Fruit fly (Drosophila melanogaster) whole organism, embryonic: Measurements from ENCODE around the gene CG17032.
A peak's percentile ranks its signal among the peaks of the same experiment; 100 is the strongest.

Experiments
- CG11456 ChIP-seq: fragments of 200-800 bp; sonication (Bioruptor generic); IDR thresholded peaks from 3 replicates; pipeline ENCODE4 v1.3.6; 2022; ENCODE audit warnings: missing biosample characterization, missing genetic modification characterization
- CG12155 ChIP-seq: fragments of 200-800 bp; sonication (Bioruptor generic); optimal IDR thresholded peaks from 3 replicates; lab custom pipeline; 2016; ENCODE audit warnings: missing biosample characterization, missing genetic modification characterization
- CG14441 ChIP-seq: fragments of 200-800 bp; sonication (Bioruptor generic); IDR thresholded peaks from 2 replicates; pipeline ENCODE4 v1.3.6; 2022; ENCODE audit warnings: missing biosample characterization, missing genetic modification characterization
- CG1529 ChIP-seq: fragments of 200-800 bp; sonication (Bioruptor generic); optimal IDR thresholded peaks from 3 replicates; lab custom pipeline; 2018; ENCODE audit warnings: missing biosample characterization, missing genetic modification characterization
- CG15514 ChIP-seq: fragments of 200-800 bp; sonication (Bioruptor generic); optimal IDR thresholded peaks from 3 replicates; lab custom pipeline; 2017; ENCODE audit warnings: missing biosample characterization, missing genetic modification characterization, mild to moderate bottlenecking, moderate library complexity, missing genetic modification reagents
- CG1603 ChIP-seq: fragments of 200-800 bp; sonication (Bioruptor generic); optimal IDR thresholded peaks from 2 replicates; lab custom pipeline; 2019; ENCODE audit warnings: missing biosample characterization, mild to moderate bottlenecking, missing genetic modification characterization, moderate library complexity
- CG17328 ChIP-seq: fragments of 200-800 bp; sonication (Bioruptor generic); IDR thresholded peaks from 2 replicates; pipeline ENCODE4 v1.3.6; 2022; ENCODE audit warnings: missing biosample characterization, missing genetic modification characterization
- CG17361 ChIP-seq: fragments of 200-800 bp; sonication (Bioruptor generic); IDR thresholded peaks from 3 replicates; pipeline ENCODE4 v1.3.6; 2022; ENCODE audit warnings: missing biosample characterization, missing genetic modification characterization
- CG2116 ChIP-seq: fragments of 200-800 bp; sonication (Bioruptor generic); optimal IDR thresholded peaks from 3 replicates; lab custom pipeline; 2018; ENCODE audit warnings: missing biosample characterization, mild to moderate bottlenecking, missing genetic modification characterization
- CG2875 ChIP-seq: fragments of 200-800 bp; sonication (Bioruptor generic); optimal IDR thresholded peaks from 2 replicates; lab custom pipeline; 2017; ENCODE audit warnings: missing biosample characterization, mild to moderate bottlenecking, missing genetic modification characterization, missing genetic modification reagents
- CG2889 ChIP-seq: fragments of 200-800 bp; sonication (Bioruptor generic); IDR thresholded peaks from 3 replicates; pipeline ENCODE4 v1.3.6; 2022; ENCODE audit warnings: missing biosample characterization, missing genetic modification characterization
- CG6254 ChIP-seq: fragments of 200-800 bp; sonication (Bioruptor generic); optimal IDR thresholded peaks from 3 replicates; lab custom pipeline; 2017; ENCODE audit warnings: mild to moderate bottlenecking, missing biosample characterization, missing genetic modification reagents, missing genetic modification characterization
- CG6791 ChIP-seq: fragments of 200-800 bp; sonication (Bioruptor generic); IDR thresholded peaks from 3 replicates; pipeline ENCODE4 v1.3.6; 2022; ENCODE audit warnings: missing biosample characterization, missing genetic modification characterization; ENCODE audit not compliant: partially characterized antibody
- CG7357 ChIP-seq: fragments of 200-800 bp; sonication (Bioruptor generic); IDR thresholded peaks from 3 replicates; pipeline ENCODE4 v1.3.6; 2022; ENCODE audit warnings: missing biosample characterization, missing genetic modification characterization
- CG7786 ChIP-seq: fragments of 200-800 bp; sonication (Bioruptor generic); optimal IDR thresholded peaks from 2 replicates; lab custom pipeline; 2016; ENCODE audit warnings: missing biosample characterization, missing genetic modification characterization
- CG8944 ChIP-seq: fragments of 200-800 bp; sonication (Bioruptor generic); optimal IDR thresholded peaks from 3 replicates; lab custom pipeline; 2016; ENCODE audit warnings: missing biosample characterization, missing genetic modification characterization
- CG9609 ChIP-seq: fragments of 200-800 bp; sonication (Bioruptor generic); optimal IDR thresholded peaks from 3 replicates; lab custom pipeline; 2016; ENCODE audit warnings: missing biosample characterization, missing genetic modification characterization
- CG9876 ChIP-seq: fragments of 200-800 bp; sonication (Bioruptor generic); optimal IDR thresholded peaks from 2 replicates; lab custom pipeline; 2016; ENCODE audit warnings: missing biosample characterization, missing genetic modification characterization
- CG9932 ChIP-seq: fragments of 200-800 bp; sonication (Bioruptor generic); IDR thresholded peaks from 2 replicates; pipeline ENCODE4 v1.3.6; 2022; ENCODE audit warnings: missing biosample characterization, missing genetic modification characterization
- CHES-1-like ChIP-seq: fragments of 200-800 bp; sonication (Bioruptor generic); optimal IDR thresholded peaks from 2 replicates; lab custom pipeline; 2016; ENCODE audit warnings: missing biosample characterization, missing genetic modification characterization
- Dbx ChIP-seq: fragments of 200-800 bp; sonication (Bioruptor generic); IDR thresholded peaks from 3 replicates; pipeline ENCODE4 v1.3.6; 2022; ENCODE audit warnings: missing biosample characterization, missing genetic modification characterization
- Eip74EF ChIP-seq, 2 experiments: fragments of 200-800 bp in 1 of 2; fragments of >200 bp in 1 of 2; sonication (Bioruptor generic) in 1 of 2; optimal IDR thresholded peaks; 2 replicates each; lab custom pipeline; 2017 to 2019; ENCODE audit warnings: missing biosample characterization in 2 of 2, missing genetic modification characterization in 2 of 2, mild to moderate bottlenecking in 1 of 2, moderate library complexity in 1 of 2
- Ets97D ChIP-seq: fragments of 200-800 bp; sonication (Bioruptor generic); optimal IDR thresholded peaks from 3 replicates; lab custom pipeline; 2016; ENCODE audit warnings: missing biosample characterization, missing genetic modification characterization
- Fer1 ChIP-seq: fragments of 200-800 bp; sonication (Bioruptor generic); optimal IDR thresholded peaks from 2 replicates; lab custom pipeline; 2017; ENCODE audit warnings: missing biosample characterization, mild to moderate bottlenecking, missing genetic modification characterization
- Hr39 ChIP-seq: fragments of >200 bp; optimal IDR thresholded peaks from 2 replicates; lab custom pipeline; 2017
- Lpt ChIP-seq: fragments of >200 bp; optimal IDR thresholded peaks from 2 replicates; lab custom pipeline; 2018; ENCODE audit warnings: missing biosample characterization, missing genetic modification characterization
- MTF-1 ChIP-seq: fragments of 200-800 bp; sonication (Bioruptor generic); optimal IDR thresholded peaks from 2 replicates; lab custom pipeline; 2018; ENCODE audit warnings: missing biosample characterization, mild to moderate bottlenecking, missing genetic modification characterization, borderline replicate concordance
- Meics ChIP-seq: fragments of 200-800 bp; sonication (Bioruptor generic); optimal IDR thresholded peaks from 2 replicates; lab custom pipeline; 2017; ENCODE audit warnings: missing biosample characterization, mild to moderate bottlenecking, missing genetic modification characterization
- Mrtf ChIP-seq: fragments of 200-800 bp; sonication (Bioruptor generic); IDR thresholded peaks from 3 replicates; pipeline ENCODE4 v1.3.6; 2022; ENCODE audit warnings: missing biosample characterization, missing genetic modification characterization
- Myb ChIP-seq: fragments of 200-800 bp; sonication (Bioruptor generic); optimal IDR thresholded peaks from 2 replicates; lab custom pipeline; 2016; ENCODE audit warnings: missing biosample characterization, missing genetic modification characterization
- Opbp ChIP-seq: fragments of 200-800 bp; sonication (Bioruptor generic); IDR thresholded peaks from 3 replicates; pipeline ENCODE4 v1.3.6; 2022; ENCODE audit warnings: missing biosample characterization, missing genetic modification characterization; ENCODE audit not compliant: partially characterized antibody
- TFAM ChIP-seq: fragments of 200-800 bp; sonication (Bioruptor generic); optimal IDR thresholded peaks from 2 replicates; lab custom pipeline; 2017; ENCODE audit warnings: missing biosample characterization, missing genetic modification characterization, inconsistent platforms
- Tbp ChIP-seq: fragments of >200 bp; optimal IDR thresholded peaks from 2 replicates; lab custom pipeline; 2018; ENCODE audit warnings: missing biosample characterization, missing genetic modification characterization
- Xbp1 ChIP-seq: fragments of 200-800 bp; sonication (Bioruptor generic); optimal IDR thresholded peaks from 3 replicates; lab custom pipeline; 2016; ENCODE audit warnings: missing biosample characterization, mild to moderate bottlenecking, missing genetic modification characterization
- az2 ChIP-seq: fragments of 200-800 bp; sonication (Bioruptor generic); optimal IDR thresholded peaks from 3 replicates; lab custom pipeline; 2016; ENCODE audit warnings: missing biosample characterization, missing genetic modification characterization
- bab2 ChIP-seq: fragments of 200-800 bp; sonication (Bioruptor generic); optimal IDR thresholded peaks from 2 replicates; lab custom pipeline; 2016; ENCODE audit warnings: missing biosample characterization, missing genetic modification characterization
- bowl ChIP-seq: fragments of 200-800 bp; sonication (Bioruptor generic); IDR thresholded peaks from 2 replicates; pipeline ENCODE4 v1.3.6; 2022; ENCODE audit warnings: missing biosample characterization, missing genetic modification characterization
- br ChIP-seq: fragments of >200 bp; optimal IDR thresholded peaks from 2 replicates; lab custom pipeline; 2017
- cad ChIP-seq: fragments of >200 bp; optimal IDR thresholded peaks from 2 replicates; lab custom pipeline; 2017; ENCODE audit warnings: missing biosample characterization, missing genetic modification characterization
- emc ChIP-seq: fragments of 200-800 bp; sonication (Bioruptor generic); optimal IDR thresholded peaks from 2 replicates; lab custom pipeline; 2016; ENCODE audit warnings: missing biosample characterization, missing genetic modification characterization
- fd102C ChIP-seq: fragments of 200-800 bp; sonication (Bioruptor generic); optimal IDR thresholded peaks from 2 replicates; lab custom pipeline; 2018; ENCODE audit warnings: missing biosample characterization, mild to moderate bottlenecking, missing genetic modification characterization, moderate library complexity
- gro ChIP-seq: fragments of 200-800 bp; sonication (Bioruptor generic); optimal IDR thresholded peaks from 2 replicates; lab custom pipeline; 2016; ENCODE audit warnings: missing biosample characterization, missing genetic modification characterization
- h ChIP-seq: fragments of >200 bp; optimal IDR thresholded peaks from 2 replicates; lab custom pipeline; 2017
- her ChIP-seq: fragments of 200-800 bp; sonication (Bioruptor generic); optimal IDR thresholded peaks from 2 replicates; lab custom pipeline; 2016; ENCODE audit warnings: missing biosample characterization, missing genetic modification characterization
- nmo ChIP-seq: fragments of 200-800 bp; sonication (Bioruptor generic); optimal IDR thresholded peaks from 2 replicates; lab custom pipeline; 2018; ENCODE audit warnings: missing biosample characterization, mild to moderate bottlenecking, missing genetic modification characterization, moderate library complexity
- p53 ChIP-seq: fragments of 200-800 bp; sonication (Bioruptor generic); optimal IDR thresholded peaks from 2 replicates; lab custom pipeline; 2016; ENCODE audit warnings: missing biosample characterization, missing genetic modification characterization
- pfk ChIP-seq: fragments of 200-800 bp; sonication (Bioruptor generic); optimal IDR thresholded peaks from 2 replicates; lab custom pipeline; 2018; ENCODE audit warnings: missing biosample characterization, mild to moderate bottlenecking, missing genetic modification characterization, moderate library complexity
- scrt ChIP-seq: fragments of 200-800 bp; sonication (Bioruptor generic); optimal IDR thresholded peaks from 2 replicates; lab custom pipeline; 2018; ENCODE audit warnings: missing biosample characterization, mild to moderate bottlenecking, missing genetic modification characterization, moderate library complexity
- sens ChIP-seq: fragments of 200-800 bp; sonication (Bioruptor generic); peaks from one replicate; lab custom pipeline; 2016; ENCODE audit warnings: missing biosample characterization, missing genetic modification characterization
- tna ChIP-seq: fragments of 200-800 bp; sonication (Bioruptor generic); IDR thresholded peaks from 2 replicates; pipeline ENCODE4 v1.3.6; 2022; ENCODE audit warnings: missing biosample characterization, missing genetic modification characterization; ENCODE audit not compliant: partially characterized antibody
- vnd ChIP-seq: fragments of 200-800 bp; sonication (Bioruptor generic); IDR thresholded peaks from 3 replicates; pipeline ENCODE4 v1.3.6; 2022; ENCODE audit warnings: missing biosample characterization, missing genetic modification characterization; ENCODE audit not compliant: partially characterized antibody

CG17032 gene

DNA sequence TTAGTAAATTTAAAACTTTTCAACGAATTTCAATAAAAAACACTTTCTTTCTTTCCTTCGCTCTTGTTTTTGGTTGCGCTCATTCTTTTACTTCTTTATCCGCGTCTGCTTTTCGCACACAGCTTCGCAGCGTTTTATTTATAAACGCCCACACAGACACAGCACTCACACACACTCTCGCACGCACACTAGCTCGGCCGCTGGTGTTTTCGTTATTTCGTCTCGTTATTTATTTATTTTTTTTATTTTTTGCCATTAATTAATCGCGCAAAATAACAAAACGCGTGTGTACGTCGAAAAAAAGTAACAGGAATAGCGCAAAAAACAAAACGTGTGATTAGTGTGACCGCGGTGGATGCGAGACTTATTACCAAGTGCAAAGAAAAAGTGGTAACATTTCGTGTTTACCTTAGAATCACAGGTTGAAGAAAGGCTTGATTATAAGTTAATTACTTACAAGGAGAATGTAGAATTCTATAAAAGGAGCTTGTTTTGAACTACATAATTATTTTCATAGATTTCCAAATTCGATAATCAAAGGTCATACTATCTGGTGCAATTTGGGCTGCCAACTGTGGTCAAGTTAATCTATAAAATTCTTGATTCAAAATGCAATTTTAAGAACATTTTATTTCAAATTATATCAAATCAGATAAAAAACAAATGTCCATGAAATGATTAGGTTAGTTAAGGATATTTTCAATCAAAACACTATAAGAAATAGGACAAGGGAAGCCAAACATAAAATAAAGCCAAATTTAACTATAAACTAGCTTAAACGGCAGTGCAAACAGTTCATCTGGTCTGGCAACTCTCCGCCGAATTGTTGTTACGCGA, 46.0 kb downstream of the CG17032 start, which contains the start of the genes hzg and mRpS31 (continued):
- TF ChIP-seq nmo (peak; percentile 44), CG12155 (GFP tag; lab: Kevin White, UChicago) (peak; percentile 45), pfk (GFP tag; lab: Kevin White, UChicago) (no peak), CG6254 (GFP tag; lab: Kevin White, UChicago) (no peak), CG2116 (GFP tag; lab: Kevin White, UChicago) (peak; percentile 58), Eip74EF (GFP tag; optimal IDR thresholded peaks at IDR 0.05; lab: Kevin White, UChicago) (no peak), CG2875 (GFP tag; lab: Kevin White, UChicago) (no peak), Dbx (GFP tag; lab: Robert Waterston, UW) (peak; percentile 19; the same call in 1 of the 3 replicates), CG8944 (GFP tag; lab: Kevin White, UChicago) (peak; percentile 3), bab2 (GFP tag; lab: Kevin White, UChicago) (no peak), h (lab: Kevin White, UChicago) (no peak), CG17328 (no peak), vnd (no peak), CG9876 (GFP tag; lab: Kevin White, UChicago) (no peak), CG14441 (GFP tag; lab: Robert Waterston, UW) (no peak), CG15514 (peak; percentile 41), her (GFP tag; lab: Kevin White, UChicago) (no peak), CG7357 (no peak), Hr39 (lab: Kevin White, UChicago) (no peak), CG2889 (GFP tag; lab: Robert Waterston, UW) (no peak), emc (GFP tag; lab: Kevin White, UChicago) (peak; percentile 23), CG1603 (tag; lab: Kevin White, UChicago) (no peak), bowl (GFP tag; lab: Robert Waterston, UW) (no peak), CG17361 (GFP tag; lab: Robert Waterston, UW) (peak; percentile 73), Mrtf (GFP tag; lab: Robert Waterston, UW) (no peak), sens (GFP tag; lab: Kevin White, UChicago) (peak; percentile 89), tna (no peak), CHES-1-like (GFP tag; lab: Kevin White, UChicago) (peak; percentile 20), CG11456 (GFP tag; lab: Robert Waterston, UW) (no peak), scrt (GFP tag; lab: Kevin White, UChicago) (peak; percentile 34), CG6791 (no peak; the same call in 2 of the 3 replicates), Ets97D (peak; percentile 56), CG9609 (peak; percentile 59), br (lab: Kevin White, UChicago) (no peak), Lpt (no peak), Fer1 (GFP tag; lab: Kevin White, UChicago) (no peak), Myb (GFP tag; lab: Kevin White, UChicago) (peak; percentile 5), CG9932 (GFP tag; lab: Robert Waterston, UW) (peak; percentile 63), az2 (peak; percentile 57), Meics (GFP tag; lab: Kevin White, UChicago) (peak; percentile 25), TFAM (no peak), Tbp (GFP tag; lab: Kevin White, UChicago) (no peak), gro (GFP tag; lab: Kevin White, UChicago) (peak; percentile 4), cad (GFP tag; lab: Kevin White, UChicago) (no peak), Xbp1 (GFP tag; lab: Kevin White, UChicago) (peak; percentile 54), fd102C (no peak), MTF-1 (GFP tag; lab: Kevin White, UChicago) (no peak), p53 (no peak), Opbp (no peak), CG1529 (GFP tag; lab: Kevin White, UChicago) (no peak), CG7786 (peak; percentile 56)
